Worm (Caenorhabditis elegans) whole organism, L2 larva: ENCODE measurements around the gene K06H6.2.

ENCODE experiments used
- F13H6.1 ChIP-seq: sonication (generic microtip); optimal IDR thresholded peaks from 2 replicates; lab custom pipeline; 2016; ENCODE audit warnings: missing genetic modification characterization, missing compliant biosample characterization
- Y55F3AM.14 ChIP-seq: fragments of 200-800 bp; sonication (Bioruptor generic); optimal IDR thresholded peaks from 2 replicates; lab custom pipeline; 2018; ENCODE audit warnings: mild to moderate bottlenecking, missing genetic modification characterization, missing compliant biosample characterization
- ZK546.5 ChIP-seq: sonication (generic microtip); optimal IDR thresholded peaks from 2 replicates; lab custom pipeline; 2017; ENCODE audit warnings: missing biosample characterization, missing genetic modification characterization
- alr-1 ChIP-seq: fragments of 150-350 bp; optimal IDR thresholded peaks from 2 replicates; lab custom pipeline; 2014; ENCODE audit warnings: missing biosample characterization, missing genetic modification characterization
- aly-2 ChIP-seq: fragments of 150-350 bp; optimal IDR thresholded peaks from 2 replicates; lab custom pipeline; 2014; ENCODE audit warnings: missing biosample characterization, missing genetic modification characterization
- ama-1 ChIP-seq: fragments of 150-350 bp; optimal IDR thresholded peaks from 2 replicates; lab custom pipeline; 2018; ENCODE audit warnings: inconsistent platforms
- blmp-1 ChIP-seq: sonication (generic microtip); optimal IDR thresholded peaks from 2 replicates; lab custom pipeline; 2017; ENCODE audit warnings: missing genetic modification characterization, mild to moderate bottlenecking, missing compliant biosample characterization, antibody characterized with exemption, moderate library complexity; ENCODE audit not compliant: insufficient read depth
- ceh-82 ChIP-seq: fragments of 150-350 bp; optimal IDR thresholded peaks from 2 replicates; lab custom pipeline; 2014; ENCODE audit warnings: missing biosample characterization, missing genetic modification characterization
- crh-2 ChIP-seq: sonication (generic microtip); optimal IDR thresholded peaks from 2 replicates; lab custom pipeline; 2017; ENCODE audit warnings: missing biosample characterization, missing genetic modification characterization
- dmd-4 ChIP-seq: sonication (generic microtip); optimal IDR thresholded peaks from 2 replicates; lab custom pipeline; 2017; ENCODE audit warnings: missing biosample characterization, missing genetic modification characterization
- elt-1 ChIP-seq: fragments of 150-350 bp; optimal IDR thresholded peaks from 2 replicates; lab custom pipeline; 2014; ENCODE audit warnings: missing biosample characterization, missing genetic modification characterization
- elt-3 ChIP-seq: sonication (generic microtip); optimal IDR thresholded peaks from 2 replicates; lab custom pipeline; 2017; ENCODE audit warnings: missing biosample characterization, missing genetic modification characterization
- fos-1 ChIP-seq: fragments of 150-350 bp; optimal IDR thresholded peaks from 2 replicates; lab custom pipeline; 2014; ENCODE audit warnings: missing biosample characterization, missing genetic modification characterization
- gmeb-1 ChIP-seq: fragments of 150-350 bp; optimal IDR thresholded peaks from 2 replicates; lab custom pipeline; 2014; ENCODE audit warnings: missing biosample characterization, missing genetic modification characterization
- lin-13 ChIP-seq: fragments of 150-350 bp; optimal IDR thresholded peaks from 2 replicates; lab custom pipeline; 2014; ENCODE audit warnings: missing biosample characterization, missing genetic modification reagents, missing genetic modification characterization
- lin-39 ChIP-seq: fragments of 150-350 bp; optimal IDR thresholded peaks from 2 replicates; lab custom pipeline; 2014; ENCODE audit warnings: missing biosample characterization, missing genetic modification reagents, missing genetic modification characterization
- lsy-2 ChIP-seq, 2 experiments: fragments of 150-350 bp in 1 of 2; sonication (generic microtip) in 1 of 2; optimal IDR thresholded peaks; 2 replicates each; lab custom pipeline; 2014 to 2017; ENCODE audit warnings: missing biosample characterization in 2 of 2, missing genetic modification characterization in 2 of 2
- mbf-1 ChIP-seq: sonication (generic microtip); optimal IDR thresholded peaks from 2 replicates; lab custom pipeline; 2017; ENCODE audit warnings: missing biosample characterization, missing genetic modification characterization
- mdl-1 ChIP-seq, 2 experiments: fragments of 150-350 bp in 1 of 2; sonication (generic microtip) in 1 of 2; optimal IDR thresholded peaks; 2 replicates each; lab custom pipeline; 2017; ENCODE audit warnings: missing biosample characterization in 2 of 2, missing genetic modification characterization in 2 of 2
- nhr-10 ChIP-seq: sonication (generic microtip); optimal IDR thresholded peaks from 2 replicates; lab custom pipeline; 2017; ENCODE audit warnings: missing biosample characterization, missing genetic modification characterization
- nhr-11 ChIP-seq: fragments of 150-350 bp; optimal IDR thresholded peaks from 2 replicates; lab custom pipeline; 2014; ENCODE audit warnings: missing biosample characterization, missing genetic modification characterization
- nhr-129 ChIP-seq: fragments of 150-350 bp; optimal IDR thresholded peaks from 2 replicates; lab custom pipeline; 2014; ENCODE audit warnings: missing biosample characterization, missing genetic modification characterization
- nhr-21 ChIP-seq: fragments of 150-350 bp; optimal IDR thresholded peaks from 2 replicates; lab custom pipeline; 2014; ENCODE audit warnings: missing biosample characterization, missing genetic modification characterization
- nhr-23 ChIP-seq: fragments of 150-350 bp; optimal IDR thresholded peaks from 2 replicates; lab custom pipeline; 2014; ENCODE audit warnings: missing biosample characterization, missing genetic modification reagents, missing genetic modification characterization
- nhr-237 ChIP-seq: fragments of 150-350 bp; optimal IDR thresholded peaks from 2 replicates; lab custom pipeline; 2014; ENCODE audit warnings: missing biosample characterization, missing genetic modification characterization
- nhr-25 ChIP-seq: fragments of 150-350 bp; sonication (generic microtip); optimal IDR thresholded peaks from 3 replicates; lab custom pipeline; 2014; ENCODE audit warnings: missing biosample characterization, missing genetic modification characterization
- nhr-6 ChIP-seq: fragments of 150-350 bp; optimal IDR thresholded peaks from 2 replicates; lab custom pipeline; 2014; ENCODE audit warnings: missing biosample characterization, missing genetic modification characterization
- skn-1 ChIP-seq: sonication (generic microtip); optimal IDR thresholded peaks from 2 replicates; lab custom pipeline; 2017; ENCODE audit warnings: missing biosample characterization, missing genetic modification characterization
- sma-9 ChIP-seq, 2 experiments: fragments of 150-350 bp in 1 of 2; sonication (generic microtip) in 1 of 2; optimal IDR thresholded peaks; 2 replicates each; lab custom pipeline; 2014 to 2016; ENCODE audit warnings: missing genetic modification characterization in 2 of 2, mild to moderate bottlenecking in 1 of 2, missing biosample characterization in 1 of 2, missing compliant biosample characterization in 1 of 2, missing genetic modification reagents in 1 of 2, moderate library complexity in 1 of 2
- unc-55 ChIP-seq: fragments of 150-350 bp; sonication (generic microtip); optimal IDR thresholded peaks from 3 replicates; lab custom pipeline; 2014; ENCODE audit warnings: missing biosample characterization, missing genetic modification reagents, missing genetic modification characterization
- zag-1 ChIP-seq: fragments of 150-350 bp; optimal IDR thresholded peaks from 2 replicates; lab custom pipeline; 2014; ENCODE audit warnings: missing biosample characterization, missing genetic modification characterization
- ztf-11 ChIP-seq: sonication (generic microtip); optimal IDR thresholded peaks from 2 replicates; lab custom pipeline; 2017; ENCODE audit warnings: missing biosample characterization, missing genetic modification characterization
- ztf-4 ChIP-seq: fragments of 150-350 bp; optimal IDR thresholded peaks from 2 replicates; lab custom pipeline; 2014; ENCODE audit warnings: missing biosample characterization, missing genetic modification characterization

Gene K06H6.2

ce11 chrV:620987-621386 lies 35.4 kb downstream of the K06H6.2 start:
- TF ChIP-seq sma-9 (GFP tag; optimal IDR thresholded peaks at IDR 0.05; lab: Kevin White, UChicago) (no peak), sma-9 (tag; optimal IDR thresholded peaks at IDR 0.05; lab: Kevin White, UChicago) (no peak), nhr-10 (no peak), nhr-21 (tag; lab: Kevin White, UChicago) (no peak), skn-1 (no peak), F13H6.1 (tag; lab: Kevin White, UChicago) (no peak), elt-1 (no peak), ama-1 (lab: Kevin White, UChicago) (no peak)
- TF ChIP-seq, all 48 proteins: peak for 0

- TF ChIP-seq unc-55 (GFP tag; lab: Kevin White, UChicago) (no peak), ztf-4 (tag; lab: Kevin White, UChicago) (no peak)
- TF ChIP-seq, all 48 proteins: peak for 0
These were observed 37.3 kb downstream of the K06H6.2 start, which contains the start of gene F48G7.5 for ce11 chrV:622902-623301. TSS of gene F48G7.5 (minus strand) at chrV:622935.

- TF ChIP-seq nhr-21 (tag; lab: Kevin White, UChicago) (no peak), unc-55 (GFP tag; lab: Kevin White, UChicago) (no peak), ama-1 (lab: Kevin White, UChicago) (no peak), fos-1 (tag; lab: Kevin White, UChicago) (no peak), nhr-25 (no peak), aly-2 (tag; lab: Kevin White, UChicago) (no peak), lsy-2 (tag; optimal IDR thresholded peaks at IDR 0.05; lab: Kevin White, UChicago) (no peak), lin-13 (GFP tag; lab: Kevin White, UChicago) (no peak), lin-39 (tag; lab: Kevin White, UChicago) (no peak), sma-9 (GFP tag; optimal IDR thresholded peaks at IDR 0.05; lab: Kevin White, UChicago) (no peak), sma-9 (tag; optimal IDR thresholded peaks at IDR 0.05; lab: Kevin White, UChicago) (no peak), nhr-129 (tag; lab: Kevin White, UChicago) (no peak)
These were observed 39.4 kb downstream of the K06H6.2 start, which contains the start of gene srt-17 for ce11 chrV:624922-625321. TSS of gene srt-17 (minus strand) at chrV:625022.

ce11 chrV:626321-626720 lies 40.7 kb downstream of the K06H6.2 start, which contains the start of gene F48G7.7:
TSS of gene F48G7.7 (minus strand) at chrV:626421.
- TF ChIP-seq nhr-11 (tag; lab: Kevin White, UChicago): no peak
- TF ChIP-seq Y55F3AM.14 (GFP tag; lab: Kevin White, UChicago): no peak
- no peak for TF ChIP-seq lin-13 (GFP tag; lab: Kevin White, UChicago)
- no peak for TF ChIP-seq gmeb-1 (tag; lab: Kevin White, UChicago)
- TF ChIP-seq elt-1: no peak
- TF ChIP-seq F13H6.1 (tag; lab: Kevin White, UChicago): no peak

- no peak for TF ChIP-seq alr-1 (tag; lab: Kevin White, UChicago)
- TF ChIP-seq nhr-6 (tag; lab: Kevin White, UChicago): no peak
- TF ChIP-seq zag-1 (tag; lab: Kevin White, UChicago): no peak
- no peak for TF ChIP-seq lin-13 (GFP tag; lab: Kevin White, UChicago)
- no peak for TF ChIP-seq ZK546.5
- no peak for TF ChIP-seq dmd-4 (tag; lab: Kevin White, UChicago)
- no peak for TF ChIP-seq mbf-1 (tag; lab: Kevin White, UChicago)
- no peak for TF ChIP-seq unc-55 (GFP tag; lab: Kevin White, UChicago)
- no peak for TF ChIP-seq ceh-82 (tag; lab: Kevin White, UChicago)
- no peak for TF ChIP-seq elt-3 (tag; lab: Kevin White, UChicago)
- TF ChIP-seq crh-2 (tag; lab: Kevin White, UChicago): no peak
- TF ChIP-seq blmp-1 (tag; lab: Kevin White, UChicago): no peak
- TF ChIP-seq nhr-21 (tag; lab: Kevin White, UChicago): no peak
- TF ChIP-seq nhr-23 (tag; lab: Kevin White, UChicago): no peak
- no peak for TF ChIP-seq ztf-11 (tag; lab: Kevin White, UChicago)
- TF ChIP-seq mdl-1 (tag; optimal IDR thresholded peaks at IDR 0.05; lab: Kevin White, UChicago): no peak
- no peak for TF ChIP-seq nhr-237 (tag; lab: Kevin White, UChicago)
- TF ChIP-seq ztf-4 (tag; lab: Kevin White, UChicago): no peak
- no peak for TF ChIP-seq lin-39 (tag; lab: Kevin White, UChicago)
These were observed 42.0 kb downstream of the K06H6.2 start, which contains the start of gene F48G7.8 for ce11 chrV:627585-627984. TSS of gene F48G7.8 (minus strand) at chrV:627685.
